Worm (Caenorhabditis elegans): Measurements from ENCODE around the gene T07D3.2.

The T07D3.2 gene

DNA sequence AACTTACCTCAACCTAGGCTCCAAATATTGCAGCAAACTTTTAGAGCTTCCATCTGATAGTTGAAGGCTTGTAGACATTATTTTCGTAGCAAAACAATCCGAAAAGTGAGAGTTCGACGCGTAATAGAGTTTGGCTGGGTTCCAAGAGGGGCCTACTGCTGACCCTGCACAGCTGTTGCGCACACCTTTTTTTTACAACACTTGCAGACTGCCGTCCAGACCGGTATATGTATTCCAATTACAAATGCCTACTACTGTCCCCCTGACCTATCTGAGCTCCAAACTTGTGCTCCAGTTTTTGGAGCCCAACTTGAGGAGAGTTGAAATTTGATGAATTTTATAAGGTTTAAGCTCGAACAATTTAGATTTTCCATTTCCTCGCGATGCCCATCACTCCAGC, 7.8 kb downstream of the T07D3.2 start, which contains the start of the genes fbxc-24 and fbxc-27:
Gene fbxc-24 (minus strand): TSS at position 101 of the 400 bp plus-strand sequence.
Gene fbxc-27 (plus strand): TSS at position 216 of the 400 bp plus-strand sequence.
- TF ChIP-seq lin-11 (tag; optimal IDR thresholded peaks at IDR 0.05) (no peak), R02D3.7 (tag; optimal IDR thresholded peaks at IDR 0.05) (no peak), mab-5 (tag; optimal IDR thresholded peaks at IDR 0.05) (no peak), lsy-2 (tag; optimal IDR thresholded peaks at IDR 0.05) (no peak), nhr-12 (tag; optimal IDR thresholded peaks at IDR 0.05) (no peak), mbf-1 (tag; optimal IDR thresholded peaks at IDR 0.05) (no peak), elt-3 (tag; optimal IDR thresholded peaks at IDR 0.05) (no peak), fos-1 (tag; optimal IDR thresholded peaks at IDR 0.05) (no peak), sma-3 (GFP tag; optimal IDR thresholded peaks at IDR 0.05) (no peak), snpc-4 (tag; optimal IDR thresholded peaks at IDR 0.05) (no peak), nhr-25 (tag; optimal IDR thresholded peaks at IDR 0.05) (no peak), ztf-1 (GFP tag; conservative IDR thresholded peaks at IDR 0.05) (no peak), nhr-237 (tag; optimal IDR thresholded peaks at IDR 0.05) (no peak)

DNA sequence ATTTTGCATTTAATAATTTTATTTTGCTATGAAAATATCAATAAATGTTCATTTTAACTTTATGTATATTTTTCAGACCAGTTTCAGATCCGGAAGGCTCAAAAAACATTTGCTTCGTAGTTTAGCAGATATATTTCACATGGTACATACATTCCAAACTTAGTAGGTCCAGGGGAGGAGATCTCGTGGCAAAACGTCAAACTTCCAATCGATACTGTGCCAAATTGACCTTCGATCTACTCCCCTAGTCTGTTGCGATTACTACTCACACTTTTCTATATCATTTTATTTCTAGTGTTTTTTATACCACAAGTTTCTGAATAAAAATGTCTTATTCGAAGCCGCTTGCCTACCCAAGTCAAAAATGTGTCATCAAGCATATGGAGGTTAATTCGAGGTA, 9.9 kb downstream of the T07D3.2 start, which contains the start of gene fbxc-31:
Gene fbxc-31 (plus strand): TSS at position 301 of the 400 bp plus-strand sequence.
- no peak for TF ChIP-seq ztf-4 (tag; optimal IDR thresholded peaks at IDR 0.05)

ce11 chrII:913222-913722, 11.5 kb downstream of the T07D3.2 start, which contains the start of gene fbxc-33:
Gene fbxc-33, plus strand, starts transcription at chrII:913672.
- TF ChIP-seq nhr-129 (tag; optimal IDR thresholded peaks at IDR 0.05) (peak; percentile 1), elt-1 (tag; optimal IDR thresholded peaks at IDR 0.05) (no peak), fos-1 (tag; optimal IDR thresholded peaks at IDR 0.05) (peak; percentile 19), gmeb-1 (tag; optimal IDR thresholded peaks at IDR 0.05) (peak; percentile 14), unc-55 (GFP tag; optimal IDR thresholded peaks at IDR 0.05) (peak; percentile 53), peb-1 (tag; optimal IDR thresholded peaks at IDR 0.05) (no peak), crh-2 (tag; optimal IDR thresholded peaks at IDR 0.05) (no peak), aly-2 (tag; optimal IDR thresholded peaks at IDR 0.05) (no peak), C34F6.9 (tag; optimal IDR thresholded peaks at IDR 0.05) (peak; percentile 67)

- TF ChIP-seq crh-2 (tag; optimal IDR thresholded peaks at IDR 0.05) (peak; percentile 30), sma-9 (GFP tag; optimal IDR thresholded peaks at IDR 0.05) (peak; percentile 55), sma-9 (tag; optimal IDR thresholded peaks at IDR 0.05) (no peak), snpc-4 (tag; optimal IDR thresholded peaks at IDR 0.05) (no peak), lin-13 (GFP tag; optimal IDR thresholded peaks at IDR 0.05) (no peak), egl-27 (tag; optimal IDR thresholded peaks at IDR 0.05) (peak; percentile 85), fos-1 (tag; optimal IDR thresholded peaks at IDR 0.05) (peak; percentile 99), gmeb-1 (tag; optimal IDR thresholded peaks at IDR 0.05) (peak; percentile 59), sma-3 (GFP tag; optimal IDR thresholded peaks at IDR 0.05) (peak; percentile 26)
Measured at ce11 chrII:915206-915605, 13.5 kb downstream of the T07D3.2 start.

DNA sequence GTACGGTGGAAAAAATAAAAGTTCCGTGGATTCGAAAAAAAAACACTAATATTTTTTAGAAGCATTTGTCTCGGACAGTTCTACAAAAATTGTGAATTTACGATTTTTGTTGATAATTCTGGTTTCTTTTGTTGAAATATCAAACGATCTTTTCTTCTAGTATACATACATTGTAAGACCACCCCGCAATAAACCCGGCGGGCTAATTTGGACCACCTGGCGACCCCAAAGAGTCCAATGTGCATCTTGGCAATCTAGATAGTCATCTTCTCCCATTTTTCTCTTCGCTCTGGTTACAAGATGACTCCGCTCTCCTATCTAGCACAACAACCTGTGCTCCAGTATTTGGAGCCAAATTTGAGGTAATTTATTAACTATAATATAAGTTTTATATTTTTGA, 14.0 kb downstream of the T07D3.2 start, which contains the start of gene fbxc-29:
Gene fbxc-29 (plus strand): TSS at position 301 of the 400 bp plus-strand sequence.
- no peak for TF ChIP-seq ceh-16 (tag; optimal IDR thresholded peaks at IDR 0.05)
- TF ChIP-seq nhr-10 (tag; optimal IDR thresholded peaks at IDR 0.05): no peak

ce11 chrII:917324-917723, 15.6 kb downstream of the T07D3.2 start, which contains the start of gene fbxc-30:
Gene fbxc-30, plus strand, starts transcription at chrII:917624.
- TF ChIP-seq egl-27 (tag; optimal IDR thresholded peaks at IDR 0.05) (no peak), F13H6.1 (tag; optimal IDR thresholded peaks at IDR 0.05) (no peak), crh-2 (tag; optimal IDR thresholded peaks at IDR 0.05) (no peak), ceh-82 (tag; optimal IDR thresholded peaks at IDR 0.05) (no peak), sma-9 (GFP tag; optimal IDR thresholded peaks at IDR 0.05) (no peak), sma-9 (tag; optimal IDR thresholded peaks at IDR 0.05) (no peak), nhr-237 (tag; optimal IDR thresholded peaks at IDR 0.05) (no peak), elt-3 (tag; optimal IDR thresholded peaks at IDR 0.05) (no peak), nhr-21 (tag; optimal IDR thresholded peaks at IDR 0.05) (no peak), sem-4 (tag; optimal IDR thresholded peaks at IDR 0.05) (no peak), peb-1 (tag; optimal IDR thresholded peaks at IDR 0.05) (no peak), lsy-2 (tag; optimal IDR thresholded peaks at IDR 0.05) (no peak), R02D3.7 (tag; optimal IDR thresholded peaks at IDR 0.05) (no peak), nhr-23 (tag; optimal IDR thresholded peaks at IDR 0.05) (no peak), gmeb-1 (tag; optimal IDR thresholded peaks at IDR 0.05) (no peak), mab-5 (tag; optimal IDR thresholded peaks at IDR 0.05) (no peak), nhr-77 (tag; optimal IDR thresholded peaks at IDR 0.05) (no peak), lin-11 (tag; optimal IDR thresholded peaks at IDR 0.05) (no peak), nhr-25 (tag; optimal IDR thresholded peaks at IDR 0.05) (no peak), zag-1 (tag; optimal IDR thresholded peaks at IDR 0.05) (no peak)

All from whole organism, L2 larva.